Fruit fly (Drosophila melanogaster): ENCODE results near the gene Drsl2.
A peak's percentile ranks its signal among the peaks of the same experiment; 100 is the strongest.

Drsl2 gene

dm6 chr3L:3339695-3340226, 25.6 kb downstream of the Drsl2 start:
- TF ChIP-seq foxo (GFP tag; optimal IDR thresholded peaks at IDR 0.05) (peak in 1 of 2 experiments; percentile 18), fru (GFP tag; optimal IDR thresholded peaks at IDR 0.05) (peak; percentile 44), N (GFP tag; optimal IDR thresholded peaks at IDR 0.05) (no peak), rgr (GFP tag; optimal IDR thresholded peaks at IDR 0.05) (peak; percentile 58), CrebA (GFP tag; optimal IDR thresholded peaks at IDR 0.05; ENCODE audit: borderline replicate concordance) (no peak), Sp1 (GFP tag; optimal IDR thresholded peaks at IDR 0.05) (peak; percentile 26), Hnf4 (GFP tag; optimal IDR thresholded peaks at IDR 0.05) (peak; percentile 10), pan (optimal IDR thresholded peaks at IDR 0.05) (no peak), psq (GFP tag; optimal IDR thresholded peaks at IDR 0.05) (peak; percentile 13), ey (GFP tag; optimal IDR thresholded peaks at IDR 0.05) (peak; percentile 58), OdsH (GFP tag; optimal IDR thresholded peaks at IDR 0.05) (peak; percentile 14), HLH106 (tag; optimal IDR thresholded peaks at IDR 0.05) (peak; percentile 35), br (GFP tag; optimal IDR thresholded peaks at IDR 0.05) (peak; percentile 6), h (GFP tag; optimal IDR thresholded peaks at IDR 0.05) (no peak), sv (GFP tag; optimal IDR thresholded peaks at IDR 0.05) (no peak)

- TF ChIP-seq dsf (GFP tag; optimal IDR thresholded peaks at IDR 0.05; ENCODE audit: borderline replicate concordance) (no peak), sv (GFP tag; optimal IDR thresholded peaks at IDR 0.05) (no peak), pan (optimal IDR thresholded peaks at IDR 0.05) (no peak), Hnf4 (GFP tag; optimal IDR thresholded peaks at IDR 0.05) (peak; percentile 75), Dif (GFP tag; optimal IDR thresholded peaks at IDR 0.05; ENCODE audit: partially characterized antibody) (no peak), sage (GFP tag; optimal IDR thresholded peaks at IDR 0.05) (peak; percentile 49), rgr (GFP tag; optimal IDR thresholded peaks at IDR 0.05) (peak; percentile 76), Vsx2 (GFP tag; optimal IDR thresholded peaks at IDR 0.05; ENCODE audit: partially characterized antibody) (no peak), usp (GFP tag; optimal IDR thresholded peaks at IDR 0.05) (no peak), brk (GFP tag; optimal IDR thresholded peaks at IDR 0.05) (peak; percentile 3), Dfd (GFP tag; optimal IDR thresholded peaks at IDR 0.05) (no peak), Jra (GFP tag; optimal IDR thresholded peaks at IDR 0.05) (no peak), dmrt93B (GFP tag; optimal IDR thresholded peaks at IDR 0.05) (peak; percentile 39), woc (GFP tag; optimal IDR thresholded peaks at IDR 0.05) (peak; percentile 74), Mio (GFP tag; optimal IDR thresholded peaks at IDR 0.05) (peak; percentile 15), h (GFP tag; optimal IDR thresholded peaks at IDR 0.05) (peak; percentile 69), CG9705 (GFP tag; optimal IDR thresholded peaks at IDR 0.05) (peak; percentile 41), Rel (GFP tag; optimal IDR thresholded peaks at IDR 0.05) (no peak), Rel (tag; optimal IDR thresholded peaks at IDR 0.05) (peak; percentile 13), tai (GFP tag; optimal IDR thresholded peaks at IDR 0.05) (peak; percentile 10), CG32264 (GFP tag; optimal IDR thresholded peaks at IDR 0.05) (no peak), ey (GFP tag; optimal IDR thresholded peaks at IDR 0.05) (peak; percentile 78), N (GFP tag; optimal IDR thresholded peaks at IDR 0.05) (no peak), fru (GFP tag; optimal IDR thresholded peaks at IDR 0.05) (peak; percentile 76), GATAd (GFP tag; optimal IDR thresholded peaks at IDR 0.05) (no peak), Myc (optimal IDR thresholded peaks at IDR 0.05) (no peak), HLH106 (tag; optimal IDR thresholded peaks at IDR 0.05) (peak; percentile 58), lola (GFP tag; optimal IDR thresholded peaks at IDR 0.05) (no peak), Abd-B (GFP tag; optimal IDR thresholded peaks at IDR 0.05) (no peak), Sp1 (GFP tag; optimal IDR thresholded peaks at IDR 0.05) (peak; percentile 77), foxo (GFP tag; optimal IDR thresholded peaks at IDR 0.05) (peak in 1 of 2 experiments; percentile 77), br (GFP tag; optimal IDR thresholded peaks at IDR 0.05) (peak; percentile 73), psq (GFP tag; optimal IDR thresholded peaks at IDR 0.05) (peak; percentile 64), dl (GFP tag; optimal IDR thresholded peaks at IDR 0.05; ENCODE audit: insufficient read depth in 1 of 2, partially characterized antibody in 2 of 2) (no peak), jim (GFP tag; optimal IDR thresholded peaks at IDR 0.05) (no peak), Hr78 (GFP tag; optimal IDR thresholded peaks at IDR 0.05) (no peak), Hr83 (GFP tag; optimal IDR thresholded peaks at IDR 0.05; ENCODE audit: poor library complexity, severe bottlenecking) (no peak), OdsH (GFP tag; optimal IDR thresholded peaks at IDR 0.05) (peak; percentile 63), CrebA (GFP tag; optimal IDR thresholded peaks at IDR 0.05; ENCODE audit: borderline replicate concordance) (no peak)
Observed at dm6 chr3L:3342307-3342940, 28.3 kb downstream of the Drsl2 start.
